Fruit fly (Drosophila melanogaster) whole organism, embryonic: ENCODE results near the gene dnc.
A peak's percentile ranks its signal among the peaks of the same experiment; 100 is the strongest.

Experiments used
- ATbp ChIP-seq: fragments of 200-800 bp; sonication (Bioruptor generic); optimal IDR thresholded peaks from 2 replicates; lab custom pipeline; 2017; ENCODE audit warnings: missing biosample characterization, mild to moderate bottlenecking, missing genetic modification characterization, missing genetic modification reagents
- B-H2 ChIP-seq: fragments of 200-800 bp; sonication (Bioruptor generic); optimal IDR thresholded peaks from 2 replicates; lab custom pipeline; 2018; ENCODE audit warnings: missing biosample characterization, mild to moderate bottlenecking, missing genetic modification characterization
- CG10321 ChIP-seq: fragments of 200-800 bp; sonication (Bioruptor generic); IDR thresholded peaks from 2 replicates; pipeline ENCODE4 v1.3.6; 2022; ENCODE audit warnings: missing biosample characterization, missing genetic modification characterization
- CG10431 ChIP-seq: fragments of 200-800 bp; sonication (Bioruptor generic); optimal IDR thresholded peaks from 3 replicates; lab custom pipeline; 2018; ENCODE audit warnings: missing biosample characterization, mild to moderate bottlenecking, missing genetic modification characterization
- CG11695 ChIP-seq: fragments of 200-800 bp; sonication (Bioruptor generic); IDR thresholded peaks from 3 replicates; pipeline ENCODE4 v1.3.6; 2022; ENCODE audit warnings: missing biosample characterization, missing genetic modification characterization
- CG13775 ChIP-seq: fragments of 200-800 bp; sonication (Bioruptor generic); optimal IDR thresholded peaks from 3 replicates; lab custom pipeline; 2017; ENCODE audit warnings: missing biosample characterization, mild to moderate bottlenecking, missing genetic modification characterization
- CG13894 ChIP-seq: fragments of 200-800 bp; sonication (Bioruptor generic); optimal IDR thresholded peaks from 3 replicates; lab custom pipeline; 2018; ENCODE audit warnings: missing biosample characterization, mild to moderate bottlenecking, missing genetic modification characterization, moderate library complexity
- CG14014 ChIP-seq: fragments of 200-800 bp; sonication (Bioruptor generic); IDR thresholded peaks from 2 replicates; pipeline ENCODE4 v1.3.6; 2022; ENCODE audit warnings: missing biosample characterization, missing genetic modification characterization
- CG15269 ChIP-seq: fragments of 200-800 bp; sonication (Bioruptor generic); optimal IDR thresholded peaks from 2 replicates; lab custom pipeline; 2018; ENCODE audit warnings: missing biosample characterization, mild to moderate bottlenecking, missing genetic modification characterization, moderate library complexity
- CG15696 ChIP-seq: fragments of 200-800 bp; sonication (Bioruptor generic); optimal IDR thresholded peaks from 2 replicates; lab custom pipeline; 2019; ENCODE audit warnings: missing biosample characterization, mild to moderate bottlenecking, missing genetic modification characterization, moderate library complexity
- CG1602 ChIP-seq: fragments of 200-800 bp; sonication (Bioruptor generic); optimal IDR thresholded peaks from 3 replicates; lab custom pipeline; 2016; ENCODE audit warnings: missing biosample characterization, missing genetic modification characterization
- CG17912 ChIP-seq: fragments of 200-800 bp; sonication (Bioruptor generic); optimal IDR thresholded peaks from 2 replicates; lab custom pipeline; 2018; ENCODE audit warnings: missing biosample characterization, mild to moderate bottlenecking, missing genetic modification characterization
- CG2678 ChIP-seq: fragments of 200-800 bp; sonication (Bioruptor generic); optimal IDR thresholded peaks from 3 replicates; lab custom pipeline; 2019; ENCODE audit warnings: missing biosample characterization, mild to moderate bottlenecking, missing genetic modification characterization, moderate library complexity
- CG3281 ChIP-seq: fragments of 200-800 bp; sonication (Bioruptor generic); optimal IDR thresholded peaks from 3 replicates; lab custom pipeline; 2017; ENCODE audit warnings: missing biosample characterization, mild to moderate bottlenecking, missing genetic modification characterization
- CG33557 ChIP-seq: fragments of 200-800 bp; sonication (Bioruptor generic); optimal IDR thresholded peaks from 2 replicates; lab custom pipeline; 2019; ENCODE audit warnings: missing biosample characterization, mild to moderate bottlenecking, missing genetic modification characterization, moderate library complexity
- CG3838 ChIP-seq: fragments of 200-800 bp; sonication (Bioruptor generic); optimal IDR thresholded peaks from 3 replicates; lab custom pipeline; 2016; ENCODE audit warnings: missing biosample characterization, missing genetic modification characterization
- CG3995 ChIP-seq: fragments of 200-800 bp; sonication (Bioruptor generic); optimal IDR thresholded peaks from 3 replicates; lab custom pipeline; 2016; ENCODE audit warnings: missing biosample characterization, missing genetic modification characterization
- CG4360 ChIP-seq: fragments of 200-800 bp; sonication (Bioruptor generic); IDR thresholded peaks from 2 replicates; pipeline ENCODE4 v1.3.6; 2022; ENCODE audit warnings: missing biosample characterization, missing genetic modification characterization
- CG4730 ChIP-seq: fragments of 200-800 bp; sonication (Bioruptor generic); IDR thresholded peaks from 2 replicates; pipeline ENCODE4 v1.3.6; 2022; ENCODE audit warnings: missing biosample characterization, missing genetic modification characterization
- CG6683 ChIP-seq: fragments of 200-800 bp; sonication (Bioruptor generic); optimal IDR thresholded peaks from 2 replicates; lab custom pipeline; 2017; ENCODE audit warnings: missing biosample characterization, mild to moderate bottlenecking, missing genetic modification characterization, missing genetic modification reagents
- CG7556 ChIP-seq: fragments of 200-800 bp; sonication (Bioruptor generic); optimal IDR thresholded peaks from 2 replicates; lab custom pipeline; 2017; ENCODE audit warnings: missing biosample characterization, mild to moderate bottlenecking, missing genetic modification characterization
- CG7786 ChIP-seq: fragments of 200-800 bp; sonication (Bioruptor generic); optimal IDR thresholded peaks from 2 replicates; lab custom pipeline; 2016; ENCODE audit warnings: missing biosample characterization, missing genetic modification characterization
- CG8359 ChIP-seq: fragments of 200-800 bp; sonication (Bioruptor generic); optimal IDR thresholded peaks from 2 replicates; lab custom pipeline; 2017; ENCODE audit warnings: missing biosample characterization, mild to moderate bottlenecking, missing genetic modification characterization, borderline replicate concordance
- CG8478 ChIP-seq: fragments of >200 bp; optimal IDR thresholded peaks from 2 replicates; lab custom pipeline; 2018
- CG9609 ChIP-seq: fragments of 200-800 bp; sonication (Bioruptor generic); optimal IDR thresholded peaks from 3 replicates; lab custom pipeline; 2016; ENCODE audit warnings: missing biosample characterization, missing genetic modification characterization
- CoRest ChIP-seq: fragments of 200-800 bp; sonication (Bioruptor generic); optimal IDR thresholded peaks from 3 replicates; lab custom pipeline; 2018; ENCODE audit warnings: missing biosample characterization, mild to moderate bottlenecking, missing genetic modification characterization, moderate library complexity
- Dek ChIP-seq: fragments of 200-800 bp; sonication (Bioruptor generic); optimal IDR thresholded peaks from 3 replicates; lab custom pipeline; 2019; ENCODE audit warnings: missing biosample characterization, mild to moderate bottlenecking, missing genetic modification characterization, moderate library complexity
- Dll ChIP-seq: fragments of 200-800 bp; sonication (Bioruptor generic); IDR thresholded peaks from 4 replicates; pipeline ENCODE4 v1.3.6; 2022; ENCODE audit warnings: missing biosample characterization, missing genetic modification characterization; ENCODE audit not compliant: partially characterized antibody
- Elba2 ChIP-seq: fragments of 200-800 bp; sonication (Bioruptor generic); optimal IDR thresholded peaks from 3 replicates; lab custom pipeline; 2016; ENCODE audit warnings: missing biosample characterization, missing genetic modification characterization
- Ets65A ChIP-seq: fragments of 200-800 bp; sonication (Bioruptor generic); peaks from one replicate; lab custom pipeline; 2016; ENCODE audit warnings: missing biosample characterization, missing genetic modification characterization
- Fer2 ChIP-seq: fragments of 200-800 bp; sonication (Bioruptor generic); optimal IDR thresholded peaks from 2 replicates; lab custom pipeline; 2018; ENCODE audit warnings: missing biosample characterization, mild to moderate bottlenecking, missing genetic modification characterization, moderate library complexity
- Hand ChIP-seq: fragments of 200-800 bp; sonication (Bioruptor generic); optimal IDR thresholded peaks from 2 replicates; lab custom pipeline; 2017; ENCODE audit warnings: mild to moderate bottlenecking, missing biosample characterization, missing genetic modification reagents, missing genetic modification characterization
- Myb ChIP-seq: fragments of 200-800 bp; sonication (Bioruptor generic); optimal IDR thresholded peaks from 2 replicates; lab custom pipeline; 2016; ENCODE audit warnings: missing biosample characterization, missing genetic modification characterization
- NFAT ChIP-seq: fragments of 200-800 bp; sonication (Bioruptor generic); IDR thresholded peaks from 2 replicates; pipeline ENCODE4 v1.3.6; 2022; ENCODE audit warnings: missing biosample characterization, missing genetic modification characterization
- ab ChIP-seq: fragments of 200-800 bp; sonication (Bioruptor generic); optimal IDR thresholded peaks from 2 replicates; lab custom pipeline; 2016; ENCODE audit warnings: missing biosample characterization, missing genetic modification characterization
- aop ChIP-seq: fragments of 200-800 bp; sonication (Bioruptor generic); IDR thresholded peaks from 2 replicates; pipeline ENCODE4 v1.3.6; 2022; ENCODE audit warnings: missing biosample characterization, missing genetic modification characterization
- ase ChIP-seq: fragments of 200-800 bp; sonication (Bioruptor generic); IDR thresholded peaks from 3 replicates; pipeline ENCODE4 v1.3.6; 2022; ENCODE audit warnings: missing biosample characterization, missing genetic modification characterization
- az2 ChIP-seq: fragments of 200-800 bp; sonication (Bioruptor generic); optimal IDR thresholded peaks from 3 replicates; lab custom pipeline; 2016; ENCODE audit warnings: missing biosample characterization, missing genetic modification characterization
- btn ChIP-seq: fragments of 200-800 bp; sonication (Bioruptor generic); optimal IDR thresholded peaks from 2 replicates; lab custom pipeline; 2016; ENCODE audit warnings: missing biosample characterization, missing genetic modification characterization
- chif ChIP-seq, 2 experiments: fragments of 200-800 bp; sonication (Bioruptor generic); optimal IDR thresholded peaks; 3 replicates each; lab custom pipeline; 2016; ENCODE audit warnings: missing biosample characterization in 2 of 2, missing genetic modification characterization in 2 of 2
- eyg ChIP-seq: fragments of 200-800 bp; sonication (Bioruptor generic); optimal IDR thresholded peaks from 3 replicates; lab custom pipeline; 2016; ENCODE audit warnings: missing biosample characterization, missing genetic modification characterization
- fd64A ChIP-seq: fragments of 200-800 bp; sonication (Bioruptor generic); optimal IDR thresholded peaks from 3 replicates; lab custom pipeline; 2018; ENCODE audit warnings: missing biosample characterization, mild to moderate bottlenecking, missing genetic modification characterization
- grau ChIP-seq: fragments of 200-800 bp; optimal IDR thresholded peaks from 3 replicates; lab custom pipeline; 2019; ENCODE audit warnings: missing biosample characterization, mild to moderate bottlenecking, missing genetic modification characterization, moderate library complexity
- grn ChIP-seq: fragments of 200-800 bp; sonication (Bioruptor generic); optimal IDR thresholded peaks from 3 replicates; lab custom pipeline; 2017; ENCODE audit warnings: missing biosample characterization, missing genetic modification characterization
- ind ChIP-seq: fragments of 200-800 bp; sonication (Bioruptor generic); optimal IDR thresholded peaks from 3 replicates; lab custom pipeline; 2016; ENCODE audit warnings: missing biosample characterization, missing genetic modification characterization
- p53 ChIP-seq: fragments of 200-800 bp; sonication (Bioruptor generic); optimal IDR thresholded peaks from 2 replicates; lab custom pipeline; 2016; ENCODE audit warnings: missing biosample characterization, missing genetic modification characterization
- phol ChIP-seq: fragments of 200-800 bp; sonication (Bioruptor generic); optimal IDR thresholded peaks from 3 replicates; lab custom pipeline; 2018; ENCODE audit warnings: missing biosample characterization, mild to moderate bottlenecking, missing genetic modification characterization, moderate library complexity
- sd ChIP-seq: fragments of 200-800 bp; sonication (Bioruptor generic); optimal IDR thresholded peaks from 3 replicates; lab custom pipeline; 2018; ENCODE audit warnings: missing biosample characterization, mild to moderate bottlenecking, missing genetic modification characterization, moderate library complexity
- sens ChIP-seq: fragments of 200-800 bp; sonication (Bioruptor generic); peaks from one replicate; lab custom pipeline; 2016; ENCODE audit warnings: missing biosample characterization, missing genetic modification characterization
- stc ChIP-seq: fragments of 200-800 bp; sonication (Bioruptor generic); IDR thresholded peaks from 2 replicates; pipeline ENCODE4 v1.3.6; 2022; ENCODE audit warnings: missing biosample characterization, missing genetic modification characterization
- usp ChIP-seq: fragments of >200 bp; optimal IDR thresholded peaks from 2 replicates; lab custom pipeline; 2017; ENCODE audit warnings: missing biosample characterization, missing genetic modification characterization

Gene dnc

DNA sequence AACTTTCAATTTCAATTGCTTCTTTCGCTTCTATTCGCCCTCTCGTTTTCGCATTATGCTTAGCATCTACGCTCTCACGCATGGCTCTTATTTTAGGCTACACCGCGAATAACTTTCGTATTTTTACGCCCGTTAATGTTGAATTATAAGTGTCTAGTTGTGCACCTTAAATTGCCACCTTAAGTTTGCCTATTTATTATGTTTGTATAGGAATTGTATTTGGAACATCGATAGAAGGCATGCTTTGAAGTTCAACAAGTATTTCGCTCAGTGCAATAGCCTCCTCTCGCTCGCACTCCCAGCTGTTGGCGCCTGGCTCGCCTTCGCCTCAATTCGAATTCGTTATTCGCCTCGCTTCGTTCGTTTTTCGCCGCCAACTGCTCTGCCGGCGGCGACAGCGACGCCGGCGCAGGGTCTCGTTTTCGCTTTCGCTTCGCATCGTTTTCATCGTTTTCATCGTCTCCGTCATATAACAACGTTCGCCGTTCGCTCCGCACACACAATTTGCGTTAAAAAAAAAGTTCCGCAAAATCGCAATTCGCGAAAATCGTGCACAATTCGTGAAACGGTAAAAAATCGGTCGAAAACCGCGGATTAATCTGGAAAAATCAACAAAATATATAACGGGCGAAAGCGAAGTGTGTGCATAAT is 118.7 kb downstream of the dnc start (continued):
- TF ChIP-seq CG3281 (GFP tag; lab: Kevin White, UChicago) = peak; percentile 97
- TF ChIP-seq chif (GFP tag; optimal IDR thresholded peaks at IDR 0.05; lab: Kevin White, UChicago) = peak; percentile 98
- TF ChIP-seq CG17912 (GFP tag; lab: Kevin White, UChicago) = no peak
- TF ChIP-seq p53 (GFP tag; lab: Kevin White, UChicago) = peak; percentile 96
- peak; percentile 79 for TF ChIP-seq CG10321 (GFP tag; lab: Robert Waterston, UW)
- no peak for TF ChIP-seq CG8478
- TF ChIP-seq ATbp (GFP tag; lab: Kevin White, UChicago) = peak; percentile 97
- TF ChIP-seq CG14014 (GFP tag; lab: Robert Waterston, UW) = peak; percentile 97
- TF ChIP-seq ab (GFP tag; lab: Kevin White, UChicago) = peak; percentile 95
- peak; percentile 97 for TF ChIP-seq CG1602 (GFP tag; lab: Kevin White, UChicago)
- TF ChIP-seq CoRest = peak; percentile 96
- TF ChIP-seq CG2678 = peak; percentile 98
- peak; percentile 95 for TF ChIP-seq ase (GFP tag; lab: Robert Waterston, UW)
- TF ChIP-seq CG33557 (GFP tag; lab: Kevin White, UChicago) = peak; percentile 60
- peak; percentile 96 for TF ChIP-seq grau (tag; lab: Kevin White, UChicago)
- peak; percentile 82 for TF ChIP-seq Fer2 (tag; lab: Kevin White, UChicago)
- peak; percentile 40 for TF ChIP-seq Elba2 (GFP tag; lab: Kevin White, UChicago)
- TF ChIP-seq CG8359 (GFP tag; lab: Kevin White, UChicago) = peak; percentile 87
- TF ChIP-seq CG6683 = peak; percentile 92
- TF ChIP-seq Ets65A (GFP tag; lab: Kevin White, UChicago) = peak; percentile 100
- TF ChIP-seq Myb = peak; percentile 92
- TF ChIP-seq phol (tag; lab: Kevin White, UChicago) = peak; percentile 95
- peak; percentile 96 for TF ChIP-seq CG7556 (GFP tag; lab: Kevin White, UChicago)
- TF ChIP-seq grn = peak; percentile 76
- peak; percentile 98 for TF ChIP-seq ind (GFP tag; lab: Kevin White, UChicago)
- TF ChIP-seq Dek (tag; lab: Kevin White, UChicago) = peak; percentile 96
- TF ChIP-seq CG3995 = peak; percentile 78
- peak; percentile 96 for TF ChIP-seq stc (GFP tag; lab: Robert Waterston, UW)
- peak; percentile 98 for TF ChIP-seq CG9609 (GFP tag; lab: Kevin White, UChicago)
- TF ChIP-seq CG15696 (tag; lab: Kevin White, UChicago) = peak; percentile 68
- peak; percentile 94 for TF ChIP-seq CG4730 (GFP tag; lab: Robert Waterston, UW)
- peak; percentile 96 for TF ChIP-seq CG13775 (GFP tag; lab: Kevin White, UChicago)
- peak; percentile 91 for TF ChIP-seq fd64A (GFP tag; lab: Kevin White, UChicago)
- TF ChIP-seq CG10431 = peak; percentile 51
- TF ChIP-seq btn (GFP tag; lab: Kevin White, UChicago) = peak; percentile 95
- TF ChIP-seq CG15269 (tag; lab: Kevin White, UChicago) = peak; percentile 97
- TF ChIP-seq az2 = peak; percentile 97
- peak; percentile 96 for TF ChIP-seq eyg (GFP tag; lab: Kevin White, UChicago)
- TF ChIP-seq usp (GFP tag; lab: Kevin White, UChicago) = no peak
- TF ChIP-seq sens = peak; percentile 100
- TF ChIP-seq NFAT (GFP tag; lab: Robert Waterston, UW) = peak; percentile 95
- peak; percentile 87 for TF ChIP-seq sd (tag; lab: Kevin White, UChicago)
- TF ChIP-seq CG11695 (GFP tag; lab: Robert Waterston, UW) = peak; percentile 95
- TF ChIP-seq CG13894 (tag; lab: Kevin White, UChicago) = peak; percentile 92
- TF ChIP-seq CG7786 (GFP tag; lab: Kevin White, UChicago) = peak; percentile 98
- TF ChIP-seq CG4360 (GFP tag; lab: Robert Waterston, UW) = peak; percentile 67
- peak; percentile 90 for TF ChIP-seq CG3838 (GFP tag; lab: Kevin White, UChicago)
- TF ChIP-seq Hand (GFP tag; lab: Kevin White, UChicago) = peak; percentile 96
- TF ChIP-seq Dll (GFP tag; lab: Robert Waterston, UW) = no peak
- peak; percentile 72 for TF ChIP-seq aop (GFP tag; lab: Robert Waterston, UW)
- peak; percentile 75 for TF ChIP-seq B-H2 (GFP tag; lab: Kevin White, UChicago)
